Worm (Caenorhabditis elegans) whole organism, L3 larva: Measurements from ENCODE around the gene nhr-137.

Experiments used
- ZK546.5 ChIP-seq: sonication (generic microtip); optimal IDR thresholded peaks from 2 replicates; lab custom pipeline; 2017; ENCODE audit warnings: missing biosample characterization, missing genetic modification characterization
- aly-2 ChIP-seq: fragments of 150-350 bp; optimal IDR thresholded peaks from 2 replicates; lab custom pipeline; 2014; ENCODE audit warnings: missing biosample characterization, missing genetic modification characterization
- ceh-16 ChIP-seq: sonication (generic microtip); optimal IDR thresholded peaks from 2 replicates; lab custom pipeline; 2017; ENCODE audit warnings: missing biosample characterization, missing genetic modification characterization
- ceh-28 ChIP-seq: fragments of 150-350 bp; optimal IDR thresholded peaks from 2 replicates; lab custom pipeline; 2014; ENCODE audit warnings: missing biosample characterization, missing genetic modification reagents, missing genetic modification characterization
- ceh-9 ChIP-seq: sonication (generic microtip); optimal IDR thresholded peaks from 2 replicates; lab custom pipeline; 2018; ENCODE audit warnings: missing biosample characterization, missing genetic modification characterization
- daf-12 ChIP-seq: fragments of 150-350 bp; optimal IDR thresholded peaks from 2 replicates; lab custom pipeline; 2014; ENCODE audit warnings: missing biosample characterization, missing genetic modification reagents, missing genetic modification characterization
- egl-27 ChIP-seq: sonication (generic microtip); optimal IDR thresholded peaks from 4 replicates; lab custom pipeline; 2017; ENCODE audit warnings: missing biosample characterization, missing genetic modification reagents, missing genetic modification characterization
- elt-1 ChIP-seq: fragments of 150-350 bp; optimal IDR thresholded peaks from 2 replicates; lab custom pipeline; 2014; ENCODE audit warnings: missing biosample characterization, missing genetic modification characterization
- elt-2 ChIP-seq: sonication (generic microtip); optimal IDR thresholded peaks from 2 replicates; lab custom pipeline; 2016; ENCODE audit warnings: missing genetic modification reagents, mild to moderate bottlenecking, missing genetic modification characterization, missing compliant biosample characterization
- elt-3 ChIP-seq, 3 experiments: fragments of 150-350 bp in 1 of 3; sonication (generic microtip) in 2 of 3; optimal IDR thresholded peaks; 2 replicates in 2 of 3; 4 replicates in 1 of 3; lab custom pipeline; 2014 to 2017; ENCODE audit warnings: missing biosample characterization in 3 of 3, missing genetic modification characterization in 3 of 3
- fkh-10 ChIP-seq: sonication (generic microtip); optimal IDR thresholded peaks from 2 replicates; lab custom pipeline; 2017; ENCODE audit warnings: missing biosample characterization, missing genetic modification reagents, missing genetic modification characterization
- fkh-2 ChIP-seq: fragments of 150-350 bp; optimal IDR thresholded peaks from 2 replicates; lab custom pipeline; 2014; ENCODE audit warnings: missing biosample characterization, missing genetic modification reagents, missing genetic modification characterization
- fos-1 ChIP-seq: fragments of 150-350 bp; optimal IDR thresholded peaks from 2 replicates; lab custom pipeline; 2014; ENCODE audit warnings: missing biosample characterization, missing genetic modification characterization
- hmg-11 ChIP-seq: sonication (generic microtip); optimal IDR thresholded peaks from 2 replicates; lab custom pipeline; 2016; ENCODE audit warnings: missing genetic modification characterization, missing compliant biosample characterization
- lin-39 ChIP-seq: fragments of 150-350 bp; optimal IDR thresholded peaks from 2 replicates; lab custom pipeline; 2018; ENCODE audit warnings: missing biosample characterization, missing genetic modification reagents, missing genetic modification characterization
- mdl-1 ChIP-seq: fragments of 150-350 bp; optimal IDR thresholded peaks from 2 replicates; lab custom pipeline; 2014; ENCODE audit warnings: missing biosample characterization, missing genetic modification characterization
- nfya-1 ChIP-seq: sonication (generic microtip); optimal IDR thresholded peaks from 2 replicates; lab custom pipeline; 2017; ENCODE audit warnings: missing genetic modification characterization, mild to moderate bottlenecking, missing compliant biosample characterization, antibody characterized with exemption, moderate library complexity; ENCODE audit not compliant: insufficient read depth
- nhr-11 ChIP-seq: fragments of 150-350 bp; optimal IDR thresholded peaks from 2 replicates; lab custom pipeline; 2014; ENCODE audit warnings: missing biosample characterization, missing genetic modification characterization
- nhr-12 ChIP-seq: fragments of 150-350 bp; optimal IDR thresholded peaks from 2 replicates; lab custom pipeline; 2014; ENCODE audit warnings: missing biosample characterization, missing genetic modification characterization
- nhr-23 ChIP-seq: fragments of 150-350 bp; optimal IDR thresholded peaks from 2 replicates; lab custom pipeline; 2014; ENCODE audit warnings: missing biosample characterization, missing genetic modification reagents, missing genetic modification characterization
- nhr-237 ChIP-seq: fragments of 150-350 bp; optimal IDR thresholded peaks from 2 replicates; lab custom pipeline; 2014; ENCODE audit warnings: missing biosample characterization, missing genetic modification characterization
- nhr-25 ChIP-seq: sonication (generic microtip); optimal IDR thresholded peaks from 2 replicates; lab custom pipeline; 2017; ENCODE audit warnings: missing biosample characterization, missing genetic modification characterization
- nhr-28 ChIP-seq: fragments of 150-350 bp; optimal IDR thresholded peaks from 2 replicates; lab custom pipeline; 2014; ENCODE audit warnings: missing biosample characterization, missing genetic modification characterization
- nhr-43 ChIP-seq: sonication (generic microtip); optimal IDR thresholded peaks from 2 replicates; lab custom pipeline; 2016; ENCODE audit warnings: mild to moderate bottlenecking, missing genetic modification characterization, missing compliant biosample characterization; ENCODE audit not compliant: poor library complexity, severe bottlenecking
- nhr-67 ChIP-seq: fragments of 150-350 bp; optimal IDR thresholded peaks from 2 replicates; lab custom pipeline; 2014; ENCODE audit warnings: missing biosample characterization, missing genetic modification characterization
- nhr-76 ChIP-seq: fragments of 150-350 bp; sonication (generic microtip); optimal IDR thresholded peaks from 5 replicates; lab custom pipeline; 2014; ENCODE audit warnings: missing biosample characterization, missing genetic modification characterization
- nhr-77 ChIP-seq: fragments of 150-350 bp; optimal IDR thresholded peaks from 2 replicates; lab custom pipeline; 2014; ENCODE audit warnings: missing biosample characterization, missing genetic modification characterization
- pha-4 ChIP-seq: fragments of 150-350 bp; optimal IDR thresholded peaks from 2 replicates; lab custom pipeline; 2014; ENCODE audit warnings: missing biosample characterization, missing genetic modification reagents, missing genetic modification characterization
- pqm-1 ChIP-seq: fragments of 150-350 bp; optimal IDR thresholded peaks from 2 replicates; lab custom pipeline; 2017; ENCODE audit warnings: missing biosample characterization, missing genetic modification characterization, inconsistent platforms
- sea-2 ChIP-seq: fragments of 150-350 bp; sonication (generic microtip); optimal IDR thresholded peaks from 4 replicates; lab custom pipeline; 2014; ENCODE audit warnings: missing biosample characterization, missing genetic modification reagents, missing genetic modification characterization
- skn-1 ChIP-seq: fragments of 150-350 bp; optimal IDR thresholded peaks from 2 replicates; lab custom pipeline; 2014; ENCODE audit warnings: missing biosample characterization, missing genetic modification characterization
- snpc-4 ChIP-seq: fragments of 150-350 bp; optimal IDR thresholded peaks from 2 replicates; lab custom pipeline; 2014; ENCODE audit warnings: missing biosample characterization, missing genetic modification characterization
- tbx-2 ChIP-seq: sonication (generic microtip); optimal IDR thresholded peaks from 2 replicates; lab custom pipeline; 2016; ENCODE audit warnings: mild to moderate bottlenecking, missing genetic modification characterization, missing compliant biosample characterization
- unc-39 ChIP-seq: sonication (generic microtip); optimal IDR thresholded peaks from 4 replicates; lab custom pipeline; 2017; ENCODE audit warnings: missing biosample characterization, missing genetic modification characterization
- unc-62 ChIP-seq: fragments of 150-350 bp; sonication (generic microtip); optimal IDR thresholded peaks from 4 replicates; lab custom pipeline; 2014; ENCODE audit warnings: missing biosample characterization, missing genetic modification reagents, missing genetic modification characterization
- zag-1 ChIP-seq: fragments of 150-350 bp; optimal IDR thresholded peaks from 2 replicates; lab custom pipeline; 2014; ENCODE audit warnings: missing biosample characterization, missing genetic modification characterization

nhr-137 gene

DNA sequence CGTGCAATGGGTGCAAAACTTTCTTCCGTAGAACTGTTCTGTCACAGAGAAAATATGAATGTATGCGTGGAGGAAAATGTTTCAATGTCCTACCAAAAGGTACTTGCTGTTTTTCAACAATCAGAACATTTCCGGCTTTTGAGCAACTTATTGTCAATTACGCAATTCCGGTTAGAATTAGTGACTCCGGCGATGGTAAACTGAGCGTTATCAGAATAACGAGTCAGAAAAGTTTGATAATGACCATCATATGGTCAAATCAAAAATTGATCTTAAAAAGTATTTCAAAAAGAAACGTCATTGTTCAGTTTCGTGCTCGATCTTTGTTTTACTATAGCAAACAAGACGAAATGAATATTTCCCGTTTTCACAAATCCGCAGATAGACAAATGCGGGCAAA lies 12.0 kb downstream of the nhr-137 start:
- peak; percentile 40 for TF ChIP-seq pqm-1 (tag; lab: Kevin White, UChicago)
- peak; percentile 60 for TF ChIP-seq elt-2
- no peak for TF ChIP-seq ceh-9
- peak; percentile 7 for TF ChIP-seq pha-4 (tag; lab: Kevin White, UChicago)

DNA sequence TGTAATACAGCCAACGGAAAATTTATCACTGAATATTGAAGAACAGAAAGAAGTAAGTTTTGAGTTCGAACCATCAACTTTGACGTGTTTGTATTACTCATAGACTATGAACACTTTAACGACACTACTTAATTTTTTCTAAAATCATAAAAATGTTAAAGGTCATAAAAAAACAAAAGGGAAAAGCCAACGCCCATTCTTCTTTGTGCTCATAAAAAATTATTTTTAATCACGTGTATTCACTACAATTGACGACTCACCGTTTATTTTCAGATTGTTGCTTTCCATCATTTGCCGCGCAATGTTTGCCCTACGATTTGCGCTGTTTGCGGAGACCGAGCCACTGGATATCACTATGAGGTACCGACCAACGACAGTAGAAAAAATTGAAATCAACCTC lies 12.6 kb downstream of the nhr-137 start:
- TF ChIP-seq pqm-1 (tag; lab: Kevin White, UChicago) (peak; percentile 60), pha-4 (tag; lab: Kevin White, UChicago) (peak; percentile 50), hmg-11 (no peak), ceh-28 (tag; lab: Kevin White, UChicago) (no peak), elt-2 (peak; percentile 16), ZK546.5 (tag; lab: Kevin White, UChicago) (no peak)

DNA sequence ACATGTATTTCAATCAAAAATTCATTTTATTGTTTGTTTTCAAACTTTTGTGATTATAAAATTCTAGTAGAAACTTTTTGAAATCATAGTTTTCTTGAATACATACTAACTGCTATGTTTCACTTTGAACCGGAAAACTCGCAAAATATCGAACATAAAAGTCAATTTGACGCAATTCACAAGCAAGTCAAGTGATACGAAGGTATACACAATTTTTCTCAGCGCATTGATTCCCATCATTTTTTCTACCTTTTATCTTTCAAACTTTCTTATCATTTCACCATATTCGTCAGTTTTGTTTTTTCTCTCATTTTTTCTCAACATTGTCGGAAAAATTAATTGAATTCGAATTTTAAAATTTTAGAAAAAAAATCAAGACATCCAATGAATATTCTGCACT lies 13.6 kb downstream of the nhr-137 start, which contains the start of gene nhr-173:
Gene nhr-173, plus strand, starts transcription at position 366 of the 400 bp plus-strand sequence.
- TF ChIP-seq fos-1 (tag; lab: Kevin White, UChicago) = no peak
- peak; percentile 77 for TF ChIP-seq elt-2
- peak; percentile 11 for TF ChIP-seq pha-4 (tag; lab: Kevin White, UChicago)

DNA sequence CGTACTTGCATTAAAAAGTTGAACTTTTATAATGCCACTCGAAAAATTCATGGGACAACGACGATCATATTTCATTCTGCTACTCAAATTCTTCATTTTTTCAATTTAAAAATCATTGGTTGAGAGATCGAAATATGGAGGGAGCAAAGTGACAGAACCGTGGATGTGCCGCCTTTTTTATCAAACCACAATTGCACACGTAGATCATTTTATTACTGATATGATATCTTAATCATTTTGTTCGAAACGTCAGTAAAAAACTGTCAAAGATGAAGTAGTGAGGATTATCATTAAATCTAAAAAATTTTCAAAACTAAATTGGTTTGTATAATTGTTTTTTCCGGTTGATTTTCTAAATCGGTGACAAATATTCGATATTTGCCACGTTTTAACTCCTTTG lies 14.7 kb downstream of the nhr-137 start:
- peak; percentile 66 for TF ChIP-seq pqm-1 (tag; lab: Kevin White, UChicago)
- peak; percentile 80 for TF ChIP-seq elt-2
- TF ChIP-seq nhr-67 (tag; lab: Kevin White, UChicago) = no peak

DNA sequence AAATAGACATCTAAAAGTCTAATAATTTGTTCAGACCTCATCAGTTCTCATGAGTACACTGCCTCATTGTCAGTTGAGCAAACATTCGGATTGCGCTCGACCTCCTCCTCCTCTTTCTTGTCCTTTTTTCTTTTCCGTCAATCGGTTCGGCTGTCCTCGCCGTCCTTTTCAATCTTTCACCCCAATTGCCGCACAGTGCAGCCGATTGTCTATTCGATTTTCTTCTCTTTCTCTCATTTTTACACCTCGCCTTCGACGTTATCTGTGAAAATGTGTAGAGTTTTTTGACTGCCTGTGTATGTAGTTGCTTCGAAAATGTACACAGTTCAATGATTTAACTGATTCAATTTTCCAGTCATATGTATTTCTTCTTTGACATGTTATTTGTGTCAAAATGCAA lies 15.6 kb downstream of the nhr-137 start:
- TF ChIP-seq nhr-67 (tag; lab: Kevin White, UChicago) (no peak), elt-1 (tag; lab: Kevin White, UChicago) (peak; percentile 6), fkh-2 (no peak), egl-27 (no peak), elt-2 (peak; percentile 75), pha-4 (tag; lab: Kevin White, UChicago) (peak; percentile 67), pqm-1 (tag; lab: Kevin White, UChicago) (peak; percentile 54)

DNA sequence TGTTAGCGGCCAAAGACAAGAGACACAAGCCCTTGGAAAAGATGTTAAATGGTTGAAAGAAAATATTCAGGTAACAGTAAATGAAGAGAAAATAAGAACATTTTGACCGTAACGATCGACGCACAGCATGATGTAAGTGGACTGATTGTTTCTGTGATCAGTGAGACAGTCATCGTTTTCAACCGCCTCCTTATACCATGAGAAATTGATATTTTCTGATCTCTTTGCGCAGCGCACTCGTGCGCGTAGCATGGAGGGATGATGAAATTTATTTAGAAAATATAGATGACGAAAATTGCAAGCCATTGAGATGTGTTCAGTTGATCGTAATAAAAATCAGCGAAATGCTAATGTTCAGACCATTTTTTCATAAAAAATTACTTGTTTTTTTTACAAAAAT lies 19.2 kb downstream of the nhr-137 start:
- TF ChIP-seq fkh-10 (GFP tag; lab: Kevin White, UChicago) (no peak), nhr-23 (peak; percentile 10), nhr-77 (tag; lab: Kevin White, UChicago) (no peak), nhr-43 (peak; percentile 66), nhr-237 (tag; lab: Kevin White, UChicago) (no peak), sea-2 (GFP tag; lab: Kevin White, UChicago) (no peak), tbx-2 (no peak), zag-1 (tag; lab: Kevin White, UChicago) (no peak), elt-3 (tag; optimal IDR thresholded peaks at IDR 0.05; lab: Kevin White, UChicago) (no peak), pqm-1 (tag; lab: Kevin White, UChicago) (no peak), elt-2 (no peak), hmg-11 (no peak), lin-39 (no peak), ceh-16 (no peak)

DNA sequence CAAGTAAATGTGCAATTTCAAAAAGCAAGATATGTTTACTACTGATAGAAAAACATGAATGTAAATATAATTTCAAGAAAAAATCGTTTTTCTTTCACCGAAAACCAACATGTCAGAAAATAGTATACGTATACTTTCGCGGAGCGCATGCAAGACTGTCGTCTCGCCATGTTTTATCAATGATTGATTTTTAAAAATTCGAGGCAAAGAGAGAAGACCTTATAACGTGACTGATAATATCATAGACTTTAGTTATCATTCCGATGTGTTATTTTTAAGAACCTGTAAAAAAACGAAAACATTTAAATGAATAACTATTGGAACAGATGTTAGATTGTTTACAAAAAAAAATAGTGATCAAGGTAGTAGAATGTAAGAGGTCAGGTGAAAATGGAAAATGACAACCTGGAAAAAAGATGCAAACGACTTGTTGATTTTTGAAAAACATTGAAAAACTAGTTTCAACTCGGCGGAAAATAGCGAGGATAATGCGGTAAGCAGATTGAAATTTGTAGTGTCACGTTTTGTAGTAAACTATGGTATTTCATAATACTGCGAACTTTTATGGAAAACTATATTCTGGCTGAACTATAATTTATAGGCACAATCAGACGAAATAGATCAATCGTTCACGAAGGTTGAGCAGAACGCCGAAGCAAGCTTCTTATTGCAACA lies 22.3 kb downstream of the nhr-137 start:
- TF ChIP-seq nhr-28 (tag; lab: Kevin White, UChicago) (no peak), elt-1 (tag; lab: Kevin White, UChicago) (no peak), aly-2 (tag; lab: Kevin White, UChicago) (no peak), nhr-237 (tag; lab: Kevin White, UChicago) (no peak), lin-39 (no peak), nhr-43 (no peak), nfya-1 (tag; lab: Kevin White, UChicago) (no peak), pqm-1 (tag; lab: Kevin White, UChicago) (peak; percentile 64), daf-12 (no peak), skn-1 (no peak), mdl-1 (tag; lab: Kevin White, UChicago) (no peak), snpc-4 (tag; lab: Kevin White, UChicago) (no peak), elt-2 (peak; percentile 63), elt-3 (tag; optimal IDR thresholded peaks at IDR 0.05; lab: Kevin White, UChicago) (no peak), unc-62 (GFP tag; lab: Kevin White, UChicago) (no peak), nhr-76 (tag; lab: Kevin White, UChicago) (no peak), nhr-12 (tag; lab: Kevin White, UChicago) (no peak), nhr-25 (tag; lab: Kevin White, UChicago) (no peak), fos-1 (tag; lab: Kevin White, UChicago) (no peak), unc-39 (no peak), zag-1 (tag; lab: Kevin White, UChicago) (no peak), hmg-11 (no peak), tbx-2 (no peak), pha-4 (tag; lab: Kevin White, UChicago) (peak; percentile 14), nhr-11 (tag; lab: Kevin White, UChicago) (no peak)
- TF ChIP-seq, all 47 proteins: peak for 3
